Worm (Caenorhabditis elegans) whole organism, late embryonic: ENCODE results near the gene pag-3.

ENCODE experiments used
- C08G9.2 ChIP-seq: sonication (generic microtip); optimal IDR thresholded peaks from 2 replicates; lab custom pipeline; 2016; ENCODE audit warnings: mild to moderate bottlenecking, missing genetic modification characterization, moderate library complexity, missing compliant biosample characterization
- K02D7.2 ChIP-seq: sonication (generic microtip); optimal IDR thresholded peaks from 2 replicates; lab custom pipeline; 2017; ENCODE audit warnings: mild to moderate bottlenecking, missing genetic modification characterization, missing compliant biosample characterization
- K09A11.1 ChIP-seq: sonication (generic microtip); optimal IDR thresholded peaks from 2 replicates; lab custom pipeline; 2017; ENCODE audit warnings: antibody characterized with exemption, mild to moderate bottlenecking, missing genetic modification characterization, missing compliant biosample characterization; ENCODE audit not compliant: insufficient read depth
- T23F11.4 ChIP-seq: fragments of 200-800 bp; sonication (Bioruptor generic); optimal IDR thresholded peaks from 2 replicates; lab custom pipeline; 2018; ENCODE audit warnings: mild to moderate bottlenecking, missing genetic modification characterization, missing compliant biosample characterization
- ama-1 ChIP-seq: fragments of 150-350 bp; optimal IDR thresholded peaks from 2 replicates; lab custom pipeline; 2014
- ceh-14 ChIP-seq: sonication (generic microtip); optimal IDR thresholded peaks from 2 replicates; lab custom pipeline; 2016; ENCODE audit warnings: missing genotype, missing genetic modification characterization, missing compliant biosample characterization
- ceh-18 ChIP-seq: sonication (generic microtip); optimal IDR thresholded peaks from 2 replicates; lab custom pipeline; 2016; ENCODE audit warnings: missing genetic modification characterization, missing compliant biosample characterization
- ceh-19 ChIP-seq: fragments of 200-800 bp; sonication (Bioruptor generic); optimal IDR thresholded peaks from 2 replicates; lab custom pipeline; 2018; ENCODE audit warnings: mild to moderate bottlenecking, missing genetic modification characterization, missing compliant biosample characterization
- ceh-31 ChIP-seq: sonication (generic microtip); optimal IDR thresholded peaks from 2 replicates; lab custom pipeline; 2016; ENCODE audit warnings: missing genetic modification characterization, missing compliant biosample characterization
- ceh-34 ChIP-seq: sonication (generic microtip); optimal IDR thresholded peaks from 2 replicates; lab custom pipeline; 2016; ENCODE audit warnings: mild to moderate bottlenecking, missing genetic modification characterization, missing compliant biosample characterization
- ceh-45 ChIP-seq: fragments of 200-800 bp; sonication (Bioruptor generic); IDR thresholded peaks from 2 replicates; pipeline ENCODE4 v1.3.6; 2022; ENCODE audit warnings: missing genetic modification reagents, missing genetic modification characterization, missing compliant biosample characterization
- ceh-48 ChIP-seq: sonication (generic microtip); optimal IDR thresholded peaks from 2 replicates; lab custom pipeline; 2016; ENCODE audit warnings: missing genetic modification characterization, inconsistent platforms, missing compliant biosample characterization
- ceh-6 ChIP-seq: fragments of 200-800 bp; sonication (Bioruptor generic); optimal IDR thresholded peaks from 2 replicates; lab custom pipeline; 2018; ENCODE audit warnings: mild to moderate bottlenecking, missing genetic modification characterization, missing compliant biosample characterization
- dve-1 ChIP-seq: sonication (generic microtip); optimal IDR thresholded peaks from 2 replicates; lab custom pipeline; 2017; ENCODE audit warnings: antibody characterized with exemption, mild to moderate bottlenecking, missing genetic modification characterization, missing compliant biosample characterization
- elt-2 ChIP-seq: sonication (generic microtip); optimal IDR thresholded peaks from 2 replicates; lab custom pipeline; 2016; ENCODE audit warnings: missing genetic modification reagents, missing genetic modification characterization, missing compliant biosample characterization
- ets-4 ChIP-seq: sonication (generic microtip); optimal IDR thresholded peaks from 2 replicates; lab custom pipeline; 2016; ENCODE audit warnings: missing genetic modification characterization, missing compliant biosample characterization
- eyg-1 ChIP-seq: sonication (generic microtip); optimal IDR thresholded peaks from 2 replicates; lab custom pipeline; 2016; ENCODE audit warnings: missing genotype, missing genetic modification characterization, missing compliant biosample characterization
- fax-1 ChIP-seq: sonication (generic microtip); optimal IDR thresholded peaks from 2 replicates; lab custom pipeline; 2016; ENCODE audit warnings: missing genotype, missing genetic modification characterization, missing compliant biosample characterization
- hlh-30 ChIP-seq: sonication (generic microtip); optimal IDR thresholded peaks from 2 replicates; lab custom pipeline; 2017; ENCODE audit warnings: antibody characterized with exemption, missing genetic modification characterization, missing compliant biosample characterization; ENCODE audit not compliant: insufficient read depth
- lin-11 ChIP-seq: fragments of 200-800 bp; sonication (Bioruptor generic); optimal IDR thresholded peaks from 2 replicates; lab custom pipeline; 2018; ENCODE audit warnings: mild to moderate bottlenecking, missing genetic modification characterization, missing compliant biosample characterization
- madf-2 ChIP-seq: sonication (generic microtip); optimal IDR thresholded peaks from 2 replicates; lab custom pipeline; 2017; ENCODE audit warnings: missing genetic modification characterization, missing compliant biosample characterization
- mec-3 ChIP-seq: sonication (generic microtip); optimal IDR thresholded peaks from 2 replicates; lab custom pipeline; 2016; ENCODE audit warnings: borderline replicate concordance, missing genetic modification characterization, missing compliant biosample characterization
- nfya-1 ChIP-seq: sonication (generic microtip); optimal IDR thresholded peaks from 2 replicates; lab custom pipeline; 2017; ENCODE audit warnings: missing genetic modification characterization, mild to moderate bottlenecking, missing compliant biosample characterization, antibody characterized with exemption, moderate library complexity
- nhr-11 ChIP-seq: fragments of 150-350 bp; optimal IDR thresholded peaks from 2 replicates; lab custom pipeline; 2014; ENCODE audit warnings: missing biosample characterization, missing genetic modification characterization
- npax-4 ChIP-seq: sonication (generic microtip); optimal IDR thresholded peaks from 2 replicates; lab custom pipeline; 2016; ENCODE audit warnings: missing genetic modification characterization, missing compliant biosample characterization
- odd-2 ChIP-seq: sonication (generic microtip); optimal IDR thresholded peaks from 2 replicates; lab custom pipeline; 2017; ENCODE audit warnings: antibody characterized with exemption, mild to moderate bottlenecking, missing genetic modification characterization, missing compliant biosample characterization
- pax-1 ChIP-seq: fragments of 150-350 bp; optimal IDR thresholded peaks from 2 replicates; lab custom pipeline; 2014; ENCODE audit warnings: missing biosample characterization, missing genetic modification characterization
- pha-2 ChIP-seq: sonication (generic microtip); optimal IDR thresholded peaks from 2 replicates; lab custom pipeline; 2017; ENCODE audit warnings: mild to moderate bottlenecking, missing genetic modification characterization, missing compliant biosample characterization
- pha-4 ChIP-seq: fragments of 150-350 bp; optimal IDR thresholded peaks from 2 replicates; lab custom pipeline; 2018; ENCODE audit warnings: missing biosample characterization, missing genetic modification reagents, missing genetic modification characterization
- pros-1 ChIP-seq: fragments of 150-350 bp; optimal IDR thresholded peaks from 2 replicates; lab custom pipeline; 2014; ENCODE audit warnings: missing biosample characterization, missing genetic modification reagents, missing genetic modification characterization
- rnt-1 ChIP-seq: sonication (generic microtip); optimal IDR thresholded peaks from 2 replicates; lab custom pipeline; 2016; ENCODE audit warnings: missing genetic modification characterization, missing compliant biosample characterization
- sdc-2 ChIP-seq: sonication (generic microtip); optimal IDR thresholded peaks from 2 replicates; lab custom pipeline; 2016; ENCODE audit warnings: missing genotype, missing genetic modification characterization, missing compliant biosample characterization
- sox-2 ChIP-seq: fragments of 200-800 bp; sonication (Bioruptor generic); IDR thresholded peaks from 2 replicates; pipeline ENCODE4 v1.3.6; 2022; ENCODE audit warnings: missing genetic modification reagents, missing genetic modification characterization, missing compliant biosample characterization
- sox-4 ChIP-seq: sonication (generic microtip); optimal IDR thresholded peaks from 2 replicates; lab custom pipeline; 2017; ENCODE audit warnings: mild to moderate bottlenecking, missing genetic modification characterization, inconsistent platforms, missing compliant biosample characterization
- tbx-7 ChIP-seq: sonication (generic microtip); optimal IDR thresholded peaks from 2 replicates; lab custom pipeline; 2016; ENCODE audit warnings: missing genotype, missing genetic modification characterization, missing compliant biosample characterization
- ttx-3 ChIP-seq: sonication (generic microtip); optimal IDR thresholded peaks from 2 replicates; lab custom pipeline; 2016; ENCODE audit warnings: missing genetic modification reagents, missing genetic modification characterization, missing compliant biosample characterization
- unc-55 ChIP-seq: sonication (generic microtip); optimal IDR thresholded peaks from 2 replicates; lab custom pipeline; 2017; ENCODE audit warnings: missing biosample characterization, missing genetic modification reagents, missing genetic modification characterization
- unc-86 ChIP-seq: sonication (generic microtip); optimal IDR thresholded peaks from 2 replicates; lab custom pipeline; 2016; ENCODE audit warnings: missing genetic modification characterization, missing compliant biosample characterization

Gene pag-3

DNA sequence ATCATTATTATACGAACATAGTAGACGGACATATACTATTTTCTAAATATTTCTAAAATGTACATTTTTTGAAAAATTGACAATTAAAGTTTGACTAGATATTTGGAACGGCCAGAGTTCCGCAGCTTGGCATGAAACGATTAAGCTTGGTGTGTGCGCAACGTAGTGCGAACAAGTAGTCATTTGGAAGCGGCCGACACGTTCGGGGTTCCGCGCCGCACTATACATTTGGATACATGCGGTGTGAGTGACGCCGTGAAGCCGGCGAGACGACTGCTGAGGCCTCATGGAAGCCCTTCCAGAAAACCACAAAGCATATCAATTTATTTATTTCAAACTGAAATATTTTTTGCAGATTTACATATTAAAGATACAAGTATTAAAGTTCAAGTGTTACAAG, 16.3 kb downstream of the pag-3 start:
- TF ChIP-seq unc-55 (GFP tag; lab: Kevin White, UChicago) (no peak), ceh-6 (GFP tag; lab: Kevin White, UChicago) (no peak), eyg-1 (tag; lab: Kevin White, UChicago) (no peak), elt-2 (tag; lab: Kevin White, UChicago) (no peak), tbx-7 (tag; lab: Kevin White, UChicago) (no peak), nfya-1 (tag; lab: Kevin White, UChicago) (no peak), sox-2 (GFP tag; lab: Robert Waterston, UW) (no peak), ceh-34 (tag; lab: Kevin White, UChicago) (no peak), T23F11.4 (no peak), K02D7.2 (tag; lab: Kevin White, UChicago) (no peak), pha-2 (no peak), ceh-14 (tag; lab: Kevin White, UChicago) (no peak), ama-1 (lab: Kevin White, UChicago) (no peak), ceh-18 (tag; lab: Kevin White, UChicago) (no peak), ceh-45 (no peak), sdc-2 (tag; lab: Kevin White, UChicago) (no peak), unc-86 (tag; lab: Kevin White, UChicago) (no peak), K09A11.1 (tag; lab: Kevin White, UChicago) (no peak), odd-2 (tag; lab: Kevin White, UChicago) (no peak)

DNA sequence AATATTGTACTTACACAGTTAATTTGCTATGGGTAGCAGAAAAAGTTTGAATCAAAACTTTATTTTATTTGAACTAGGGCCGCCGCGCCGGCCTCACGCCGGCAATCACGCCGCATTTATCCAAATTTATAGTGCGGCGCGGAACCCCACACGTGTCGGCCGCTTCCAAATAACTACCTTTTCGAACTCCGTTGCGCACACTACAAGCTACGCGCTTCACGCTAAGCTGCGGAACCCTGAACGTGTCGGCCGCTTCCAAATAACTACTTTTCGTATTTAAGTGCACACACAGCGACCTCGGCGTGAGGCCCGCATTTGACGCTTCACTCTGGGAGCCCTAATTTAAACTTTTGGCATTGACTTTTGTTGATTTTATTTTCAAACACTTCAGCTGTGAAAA, 23.0 kb downstream of the pag-3 start:
- TF ChIP-seq unc-86 (tag; lab: Kevin White, UChicago) (no peak), npax-4 (no peak), ceh-6 (GFP tag; lab: Kevin White, UChicago) (no peak), sox-4 (tag; lab: Kevin White, UChicago) (no peak), rnt-1 (tag; lab: Kevin White, UChicago) (no peak), pros-1 (no peak), nhr-11 (tag; lab: Kevin White, UChicago) (no peak), lin-11 (tag; lab: Kevin White, UChicago) (no peak), ceh-45 (no peak), ceh-18 (tag; lab: Kevin White, UChicago) (no peak), madf-2 (no peak), dve-1 (tag; lab: Kevin White, UChicago) (no peak), hlh-30 (no peak), ets-4 (no peak), ceh-34 (tag; lab: Kevin White, UChicago) (no peak), pha-4 (tag; lab: Kevin White, UChicago) (no peak)

DNA sequence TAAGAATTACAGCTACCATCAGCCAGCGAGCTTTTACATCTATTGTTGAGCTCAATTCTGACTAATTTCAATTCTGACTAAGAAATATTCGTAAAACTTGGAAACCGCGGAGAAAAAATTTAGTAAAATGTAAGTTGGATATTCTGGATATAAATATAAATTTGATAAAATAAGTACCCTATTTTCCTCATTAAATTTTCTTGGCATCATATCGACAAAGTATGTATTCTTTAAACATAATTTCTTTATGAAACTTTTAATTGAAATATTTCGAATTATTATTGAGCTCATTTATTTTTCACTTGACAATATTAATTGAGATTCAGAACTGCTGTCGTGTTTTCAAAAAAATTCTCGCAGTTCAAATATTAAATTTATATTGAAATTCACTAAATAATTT, 24.9 kb downstream of the pag-3 start:
- TF ChIP-seq sox-2 (GFP tag; lab: Robert Waterston, UW) (no peak), fax-1 (no peak), mec-3 (no peak), C08G9.2 (no peak), dve-1 (tag; lab: Kevin White, UChicago) (no peak), pros-1 (no peak), ceh-31 (tag; lab: Kevin White, UChicago) (no peak), unc-55 (GFP tag; lab: Kevin White, UChicago) (no peak), ceh-48 (tag; lab: Kevin White, UChicago) (no peak), pax-1 (no peak), K09A11.1 (tag; lab: Kevin White, UChicago) (no peak), lin-11 (tag; lab: Kevin White, UChicago) (no peak)
- TF ChIP-seq, all 69 proteins: peak for 0

DNA sequence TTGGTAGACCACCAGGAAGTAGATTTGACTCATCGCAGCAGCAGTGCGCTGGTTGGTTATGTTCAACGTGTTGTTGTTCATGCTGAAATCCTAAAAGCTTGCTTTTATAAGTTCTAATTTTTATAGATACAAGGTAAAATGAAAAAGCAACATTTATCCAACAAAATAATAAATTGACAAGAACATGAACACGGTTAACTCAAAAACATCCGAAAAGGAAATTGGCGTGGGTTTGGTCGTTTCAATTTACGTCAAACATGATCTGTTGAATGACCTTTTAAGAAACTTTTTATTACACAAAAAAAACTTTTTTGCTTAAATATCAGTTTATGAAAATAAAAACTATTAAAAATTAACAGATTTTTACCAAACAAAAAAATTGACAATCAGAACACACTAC, 25.6 kb downstream of the pag-3 start, which contains the start of gene ntr-2:
TSS of gene ntr-2 (minus strand) at position 101 of the 400 bp plus-strand sequence.
- no peak for TF ChIP-seq ttx-3 (tag; lab: Kevin White, UChicago)
- TF ChIP-seq ceh-19 (GFP tag; lab: Kevin White, UChicago): no peak
